Worm (Caenorhabditis elegans) whole organism, late embryonic: ENCODE data around the gene col-183.
"Not testable (repeated sequence)": the region's sequence is repeated elsewhere in the genome, so short reads cannot be mapped to it uniquely, and the experiment has no call there.

Experiments
- ama-1 ChIP-seq: fragments of 150-350 bp; optimal IDR thresholded peaks from 2 replicates; lab custom pipeline; 2014
- ceh-31 ChIP-seq: sonication (generic microtip); optimal IDR thresholded peaks from 2 replicates; lab custom pipeline; 2016; ENCODE audit warnings: missing genetic modification characterization, missing compliant biosample characterization
- ets-4 ChIP-seq: sonication (generic microtip); optimal IDR thresholded peaks from 2 replicates; lab custom pipeline; 2016; ENCODE audit warnings: missing genetic modification characterization, missing compliant biosample characterization
- lim-6 ChIP-seq: sonication (generic microtip); optimal IDR thresholded peaks from 2 replicates; lab custom pipeline; 2016; ENCODE audit warnings: missing genetic modification characterization, missing compliant biosample characterization
- mec-3 ChIP-seq: sonication (generic microtip); optimal IDR thresholded peaks from 2 replicates; lab custom pipeline; 2016; ENCODE audit warnings: borderline replicate concordance, missing genetic modification characterization, missing compliant biosample characterization
- nhr-11 ChIP-seq: fragments of 150-350 bp; optimal IDR thresholded peaks from 2 replicates; lab custom pipeline; 2014; ENCODE audit warnings: missing biosample characterization, missing genetic modification characterization
- nhr-232 ChIP-seq: sonication (generic microtip); optimal IDR thresholded peaks from 2 replicates; lab custom pipeline; 2016; ENCODE audit warnings: missing genetic modification characterization, missing compliant biosample characterization
- odd-2 ChIP-seq: sonication (generic microtip); optimal IDR thresholded peaks from 2 replicates; lab custom pipeline; 2017; ENCODE audit warnings: antibody characterized with exemption, mild to moderate bottlenecking, missing genetic modification characterization, missing compliant biosample characterization
- pag-3 ChIP-seq: sonication (generic microtip); optimal IDR thresholded peaks from 2 replicates; lab custom pipeline; 2016; ENCODE audit warnings: missing compliant biosample characterization, missing genetic modification characterization, borderline replicate concordance
- pha-4 ChIP-seq: fragments of 150-350 bp; optimal IDR thresholded peaks from 2 replicates; lab custom pipeline; 2018; ENCODE audit warnings: missing biosample characterization, missing genetic modification reagents, missing genetic modification characterization

DNA sequence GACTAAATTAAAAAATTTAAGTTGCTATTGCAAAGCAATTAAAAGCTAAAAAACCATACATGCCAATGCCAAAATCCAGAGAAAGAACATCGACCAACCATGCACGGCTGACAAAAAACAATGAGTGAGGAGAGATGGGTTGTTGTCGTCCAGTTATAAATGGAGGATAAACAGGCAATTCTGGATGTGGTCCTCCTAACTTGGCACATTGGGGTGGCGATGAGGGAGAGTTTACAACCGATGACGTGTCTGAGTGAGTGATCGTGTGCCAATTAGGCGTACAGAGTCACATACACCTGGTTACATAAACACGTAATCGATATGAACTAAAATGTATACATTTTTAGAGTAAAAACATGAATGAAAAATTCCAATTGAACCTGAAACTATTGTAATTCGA lies 36.2 kb downstream of the col-183 start, which contains the start of gene C29F7.10:
- TF ChIP-seq ama-1 (lab: Kevin White, UChicago); pag-3; odd-2 (tag; lab: Kevin White, UChicago); ceh-31 (tag; lab: Kevin White, UChicago); mec-3 (tag; lab: Kevin White, UChicago); pha-4 (tag; lab: Kevin White, UChicago); lim-6 (tag; lab: Kevin White, UChicago); nhr-232 (tag; lab: Kevin White, UChicago); ets-4 (tag; lab: Kevin White, UChicago); nhr-11 (tag; lab: Kevin White, UChicago): not testable (repeated sequence)
